Worm (Caenorhabditis elegans) whole organism, midembryonic: ENCODE measurements around the gene F47B10.3.

Experiments
- ref-1 ChIP-seq: fragments of 200-800 bp; sonication (Bioruptor generic); conservative IDR thresholded peaks from 2 replicates; pipeline ENCODE4 v1.3.6; 2022; ENCODE audit warnings: missing genetic modification reagents, missing genetic modification characterization, missing compliant biosample characterization
- tab-1 ChIP-seq: fragments of 200-800 bp; sonication (Bioruptor generic); IDR thresholded peaks from 2 replicates; pipeline ENCODE4 v1.3.6; 2022; ENCODE audit warnings: missing genetic modification characterization, missing compliant biosample characterization
- ztf-23 ChIP-seq: fragments of 200-800 bp; sonication (Bioruptor generic); IDR thresholded peaks from 2 replicates; pipeline ENCODE4 v1.3.6; 2022; ENCODE audit warnings: missing genetic modification reagents, missing genetic modification characterization, missing compliant biosample characterization
- ztf-29 ChIP-seq: fragments of 200-800 bp; sonication (Bioruptor generic); IDR thresholded peaks from 2 replicates; pipeline ENCODE4 v1.3.6; 2022; ENCODE audit warnings: missing genetic modification reagents, missing genetic modification characterization, missing compliant biosample characterization

- TF ChIP-seq tab-1 = no peak
- TF ChIP-seq ztf-29 (GFP tag; lab: Robert Waterston, UW) = no peak
- no peak for TF ChIP-seq ztf-23 (GFP tag; lab: Robert Waterston, UW)
- TF ChIP-seq ref-1 (GFP tag; lab: Robert Waterston, UW) = no peak
Observed at ce11 chrX:10927136-10927535, 35.1 kb downstream of the F47B10.3 start.
